Fruit fly (Drosophila melanogaster): ENCODE measurements around the gene jar.

Gene jar

dm6 chr3R:24252494-24252893, 18.5 kb downstream of the jar start, which contains the start of gene beta-PheRS (continued):
- TF ChIP-seq CG7839 (tag; optimal IDR thresholded peaks at IDR 0.05): no peak
- TF ChIP-seq CG31365 (tag; optimal IDR thresholded peaks at IDR 0.05): no peak
- peak; percentile 86 for TF ChIP-seq Rfx (GFP tag; IDR thresholded peaks at IDR 0.05)
- peak; percentile 89 for TF ChIP-seq zen2 (GFP tag; IDR thresholded peaks at IDR 0.05; ENCODE audit: partially characterized antibody)
- 0 out of 2 replicates have a peak, but pooled peaks have one; percentile 27 for TF ChIP-seq Xrp1 (GFP tag; IDR thresholded peaks at IDR 0.05)
- peak; percentile 35 for TF ChIP-seq CG8944 (GFP tag; optimal IDR thresholded peaks at IDR 0.05)
- peak; percentile 79 for TF ChIP-seq ci (GFP tag; IDR thresholded peaks at IDR 0.05)
- TF ChIP-seq CG4707 (GFP tag; optimal IDR thresholded peaks at IDR 0.05): no peak
- TF ChIP-seq ham (GFP tag; IDR thresholded peaks at IDR 0.05): no peak
- no peak for TF ChIP-seq oc (tag; optimal IDR thresholded peaks at IDR 0.05)
- TF ChIP-seq btn (GFP tag; optimal IDR thresholded peaks at IDR 0.05): no peak
- peak in 1 of 2 experiments; percentile 42 for TF ChIP-seq insv (GFP tag; optimal IDR thresholded peaks at IDR 0.05)
- TF ChIP-seq rib (GFP tag; IDR thresholded peaks at IDR 0.05): peak; percentile 96
- peak; percentile 30 for TF ChIP-seq Mes4 (GFP tag; optimal IDR thresholded peaks at IDR 0.05)
- no peak for TF ChIP-seq ara (GFP tag; IDR thresholded peaks at IDR 0.05)
- no peak for TF ChIP-seq CG15011 (GFP tag; optimal IDR thresholded peaks at IDR 0.05)
- TF ChIP-seq CG30403 (GFP tag; optimal IDR thresholded peaks at IDR 0.05): peak; percentile 61
- TF ChIP-seq CG3847 (GFP tag; IDR thresholded peaks at IDR 0.05): peak; percentile 85
- no peak for TF ChIP-seq psq (GFP tag; optimal IDR thresholded peaks at IDR 0.05)
- TF ChIP-seq Adf1 (GFP tag; IDR thresholded peaks at IDR 0.05): peak; percentile 59
- TF ChIP-seq CG3726 (GFP tag; IDR thresholded peaks at IDR 0.05): no peak
- TF ChIP-seq CG8765 (GFP tag; IDR thresholded peaks at IDR 0.05): no peak
- peak; percentile 1 for TF ChIP-seq pb (GFP tag; optimal IDR thresholded peaks at IDR 0.05)
- TF ChIP-seq sob (GFP tag; IDR thresholded peaks at IDR 0.05): peak; percentile 81
- no peak for TF ChIP-seq CG15479 (GFP tag; optimal IDR thresholded peaks at IDR 0.05)
- no peak; the same call in 1 of the 2 replicates for TF ChIP-seq chm (GFP tag; IDR thresholded peaks at IDR 0.05)
- no peak for TF ChIP-seq lov (optimal IDR thresholded peaks at IDR 0.05)
- 0 out of 3 replicates have a peak, but pooled peaks have one; percentile 31 for TF ChIP-seq lov (GFP tag; IDR thresholded peaks at IDR 0.05)
- no peak for TF ChIP-seq crol (GFP tag; IDR thresholded peaks at IDR 0.05)
- TF ChIP-seq sna (GFP tag; IDR thresholded peaks at IDR 0.05; ENCODE audit: partially characterized antibody): peak; percentile 90
- no peak for TF ChIP-seq z (GFP tag; IDR thresholded peaks at IDR 0.05)
- TF ChIP-seq CG11695 (GFP tag; IDR thresholded peaks at IDR 0.05): no peak
- peak; percentile 78 for TF ChIP-seq gfzf (GFP tag; optimal IDR thresholded peaks at IDR 0.05)
- no peak for TF ChIP-seq CG14965 (GFP tag; optimal IDR thresholded peaks at IDR 0.05; ENCODE audit: borderline replicate concordance)
- peak; percentile 76 for TF ChIP-seq CG12391 (tag; optimal IDR thresholded peaks at IDR 0.05)
- TF ChIP-seq CG4854 (GFP tag; optimal IDR thresholded peaks at IDR 0.05): peak; percentile 73
- TF ChIP-seq al (GFP tag; IDR thresholded peaks at IDR 0.05): 0 out of 2 replicates have a peak, but pooled peaks have one; percentile 47
- TF ChIP-seq schlank (tag; optimal IDR thresholded peaks at IDR 0.05): no peak
- TF ChIP-seq Aef1 (GFP tag; IDR thresholded peaks at IDR 0.05): no peak; the same call in 2 of the 3 replicates
- TF ChIP-seq Jarid2 (GFP tag; optimal IDR thresholded peaks at IDR 0.05): no peak
- peak; percentile 0 for TF ChIP-seq CG1792 (GFP tag; optimal IDR thresholded peaks at IDR 0.05)
- no peak for TF ChIP-seq CG8089 (GFP tag; optimal IDR thresholded peaks at IDR 0.05)
- peak; percentile 20 for TF ChIP-seq CG12299 (tag; optimal IDR thresholded peaks at IDR 0.05)
- peak; percentile 88 for TF ChIP-seq vvl (GFP tag; IDR thresholded peaks at IDR 0.05)
- peak; percentile 56 for TF ChIP-seq gro (GFP tag; optimal IDR thresholded peaks at IDR 0.05)
- peak; percentile 52 for TF ChIP-seq CG12155 (GFP tag; optimal IDR thresholded peaks at IDR 0.05)
- TF ChIP-seq so (GFP tag; IDR thresholded peaks at IDR 0.05): no peak
- TF ChIP-seq tin (GFP tag; optimal IDR thresholded peaks at IDR 0.05): peak; percentile 54
- peak; percentile 91 for TF ChIP-seq CG7963 (GFP tag; IDR thresholded peaks at IDR 0.05; ENCODE audit: partially characterized antibody)
- TF ChIP-seq Doc3 (GFP tag; IDR thresholded peaks at IDR 0.05; ENCODE audit: partially characterized antibody): peak; percentile 81
- TF ChIP-seq klu (GFP tag; IDR thresholded peaks at IDR 0.05): no peak
- TF ChIP-seq CkIIα-i1 (GFP tag; IDR thresholded peaks at IDR 0.05): no peak

Measured in whole organism, embryonic.